Worm (Caenorhabditis elegans) whole organism, early embryonic: ENCODE data around the gene F22H10.1.
A peak's percentile ranks its signal among the peaks of the same experiment; 100 is the strongest.

Source experiments
- B0310.2 ChIP-seq: sonication (generic microtip); optimal IDR thresholded peaks from 2 replicates; lab custom pipeline; 2016; ENCODE audit warnings: mild to moderate bottlenecking, missing genetic modification characterization, missing compliant biosample characterization
- F13C5.2 ChIP-seq: sonication (generic microtip); optimal IDR thresholded peaks from 2 replicates; lab custom pipeline; 2017; ENCODE audit warnings: mild to moderate bottlenecking, missing genetic modification characterization, inconsistent platforms, missing compliant biosample characterization
- aly-1 ChIP-seq: sonication (generic microtip); optimal IDR thresholded peaks from 2 replicates; lab custom pipeline; 2016; ENCODE audit warnings: missing genetic modification characterization, missing compliant biosample characterization
- ama-1 ChIP-seq: fragments of 150-350 bp; optimal IDR thresholded peaks from 2 replicates; lab custom pipeline; 2014
- ceh-13 ChIP-seq: fragments of 200-800 bp; sonication (Bioruptor generic); optimal IDR thresholded peaks from 2 replicates; lab custom pipeline; 2018; ENCODE audit warnings: mild to moderate bottlenecking, missing genetic modification characterization, missing compliant biosample characterization
- ceh-36 ChIP-seq: sonication (generic microtip); optimal IDR thresholded peaks from 2 replicates; lab custom pipeline; 2016; ENCODE audit warnings: missing genetic modification characterization, inconsistent platforms, missing compliant biosample characterization
- ets-7 ChIP-seq: sonication (generic microtip); optimal IDR thresholded peaks from 2 replicates; lab custom pipeline; 2016; ENCODE audit warnings: missing genotype, missing genetic modification characterization, missing compliant biosample characterization
- flt-1 ChIP-seq: fragments of 200-800 bp; sonication (Bioruptor generic); IDR thresholded peaks from 2 replicates; pipeline ENCODE4 v1.3.6; 2022; ENCODE audit warnings: missing genetic modification characterization, missing compliant biosample characterization
- hmbx-1 ChIP-seq: sonication (generic microtip); optimal IDR thresholded peaks from 2 replicates; lab custom pipeline; 2016; ENCODE audit warnings: mild to moderate bottlenecking, missing genetic modification characterization, missing compliant biosample characterization
- hmg-4 ChIP-seq: fragments of 200-800 bp; sonication (Bioruptor generic); optimal IDR thresholded peaks from 2 replicates; lab custom pipeline; 2018; ENCODE audit warnings: mild to moderate bottlenecking, missing genetic modification characterization, missing compliant biosample characterization
- hnd-1 ChIP-seq: sonication (generic microtip); optimal IDR thresholded peaks from 2 replicates; lab custom pipeline; 2016; ENCODE audit warnings: missing genetic modification characterization, missing compliant biosample characterization
- pes-1 ChIP-seq: fragments of 200-800 bp; sonication (Bioruptor generic); IDR thresholded peaks from 2 replicates; pipeline ENCODE4 v1.3.6; 2022; ENCODE audit warnings: missing genetic modification reagents, missing genetic modification characterization, missing compliant biosample characterization
- scrt-1 ChIP-seq: fragments of 200-800 bp; sonication (Bioruptor generic); IDR thresholded peaks from 2 replicates; pipeline ENCODE4 v1.3.6; 2022; ENCODE audit warnings: missing genetic modification characterization, missing compliant biosample characterization
- sea-1 ChIP-seq: fragments of 200-800 bp; sonication (Bioruptor generic); conservative IDR thresholded peaks from 2 replicates; pipeline ENCODE4 v1.3.6; 2022; ENCODE audit warnings: missing genetic modification characterization, missing compliant biosample characterization
- tbx-11 ChIP-seq: fragments of 200-800 bp; sonication (Bioruptor generic); IDR thresholded peaks from 2 replicates; pipeline ENCODE4 v1.3.6; 2022; ENCODE audit warnings: missing genetic modification characterization, missing compliant biosample characterization
- tbx-37 ChIP-seq: fragments of 200-800 bp; sonication (Bioruptor generic); conservative IDR thresholded peaks from 2 replicates; pipeline ENCODE4 v1.3.6; 2022; ENCODE audit warnings: missing genetic modification reagents, missing genetic modification characterization, missing compliant biosample characterization
- tra-4 ChIP-seq: sonication (generic microtip); optimal IDR thresholded peaks from 2 replicates; lab custom pipeline; 2017; ENCODE audit warnings: missing genetic modification characterization, missing compliant biosample characterization

Gene F22H10.1

DNA sequence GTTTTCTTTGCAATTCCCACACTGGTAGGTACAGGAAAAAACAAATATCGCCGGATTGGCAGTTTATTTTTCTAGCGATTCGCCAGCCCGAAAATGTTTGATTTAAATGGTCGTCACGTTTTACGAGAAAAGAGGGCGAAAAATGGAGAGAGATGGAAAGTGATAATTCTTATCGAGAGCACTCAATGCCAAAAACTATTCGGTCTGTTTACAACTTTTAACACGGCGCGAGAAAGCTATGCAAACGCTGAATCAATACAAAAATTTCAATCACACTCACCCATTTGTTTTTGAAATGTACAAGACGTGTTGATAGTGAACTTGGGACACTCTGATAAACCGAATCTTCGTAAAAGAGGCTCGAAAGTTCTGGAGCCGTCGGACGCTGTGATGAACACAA is 29.6 kb upstream of the F22H10.1 start:
- TF ChIP-seq ceh-13 (GFP tag; lab: Kevin White, UChicago) (no peak), F13C5.2 (tag; lab: Kevin White, UChicago) (no peak), tra-4 (tag; lab: Kevin White, UChicago) (no peak), ets-7 (tag; lab: Kevin White, UChicago) (no peak), pes-1 (no peak), aly-1 (tag; lab: Kevin White, UChicago) (no peak), sea-1 (no peak), hmg-4 (GFP tag; lab: Kevin White, UChicago) (no peak), B0310.2 (tag; lab: Kevin White, UChicago) (no peak), hnd-1 (no peak), ceh-36 (tag; lab: Kevin White, UChicago) (no peak), tbx-37 (GFP tag; lab: Robert Waterston, UW) (no peak), tbx-11 (no peak), hmbx-1 (tag; lab: Kevin White, UChicago) (no peak), flt-1 (GFP tag; lab: Robert Waterston, UW) (no peak), scrt-1 (no peak), ama-1 (lab: Kevin White, UChicago) (no peak)

DNA sequence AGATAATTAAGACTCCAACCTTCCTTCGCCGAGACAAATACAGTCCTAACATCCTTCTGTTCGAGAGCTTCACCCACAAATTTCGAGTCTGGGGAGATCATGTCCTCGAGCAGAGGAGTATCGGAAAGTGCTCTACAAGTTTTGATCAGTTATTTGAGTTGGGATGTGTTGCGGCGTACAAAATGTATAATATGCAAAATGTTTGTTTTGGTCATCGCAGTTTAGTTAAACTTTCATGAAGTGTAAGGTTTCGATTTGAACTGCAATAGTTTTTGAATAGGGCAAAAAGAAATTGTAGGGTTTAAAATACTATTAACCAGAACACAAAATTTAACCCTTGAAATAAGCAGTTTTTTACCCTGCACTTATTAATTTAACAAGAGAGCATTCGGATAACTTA is 27.6 kb upstream of the F22H10.1 start, which contains the start of gene tag-343:
tag-343 (minus strand) TSS at position 101 of the 400 bp plus-strand sequence.
- TF ChIP-seq sea-1 (no peak), ceh-36 (tag; lab: Kevin White, UChicago) (no peak)

DNA sequence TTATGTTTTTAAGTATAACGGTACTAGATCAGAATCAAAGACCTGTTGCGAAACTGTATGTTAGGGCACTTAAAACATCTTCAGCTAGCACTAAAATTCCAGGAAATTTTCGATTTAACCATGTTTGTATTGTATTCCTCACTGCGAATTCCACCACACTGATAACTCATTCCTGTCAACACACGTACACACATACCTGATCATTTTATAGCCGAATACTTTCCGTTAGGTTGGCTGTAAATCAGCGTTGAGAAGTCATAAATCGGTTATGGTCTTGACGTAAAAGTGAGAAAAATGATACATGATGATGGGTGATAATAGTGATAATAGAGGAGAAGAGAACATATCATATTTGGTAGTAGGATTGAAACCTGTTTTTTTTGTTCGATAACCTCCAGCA is 26.5 kb upstream of the F22H10.1 start:
- TF ChIP-seq B0310.2 (tag; lab: Kevin White, UChicago) = no peak
- TF ChIP-seq tra-4 (tag; lab: Kevin White, UChicago) = no peak
- TF ChIP-seq hmg-4 (GFP tag; lab: Kevin White, UChicago) = no peak
- TF ChIP-seq ceh-13 (GFP tag; lab: Kevin White, UChicago) = no peak
- TF ChIP-seq flt-1 (GFP tag; lab: Robert Waterston, UW) = no peak
- no peak for TF ChIP-seq tbx-11
- no peak for TF ChIP-seq F13C5.2 (tag; lab: Kevin White, UChicago)
- TF ChIP-seq ceh-36 (tag; lab: Kevin White, UChicago) = no peak

DNA sequence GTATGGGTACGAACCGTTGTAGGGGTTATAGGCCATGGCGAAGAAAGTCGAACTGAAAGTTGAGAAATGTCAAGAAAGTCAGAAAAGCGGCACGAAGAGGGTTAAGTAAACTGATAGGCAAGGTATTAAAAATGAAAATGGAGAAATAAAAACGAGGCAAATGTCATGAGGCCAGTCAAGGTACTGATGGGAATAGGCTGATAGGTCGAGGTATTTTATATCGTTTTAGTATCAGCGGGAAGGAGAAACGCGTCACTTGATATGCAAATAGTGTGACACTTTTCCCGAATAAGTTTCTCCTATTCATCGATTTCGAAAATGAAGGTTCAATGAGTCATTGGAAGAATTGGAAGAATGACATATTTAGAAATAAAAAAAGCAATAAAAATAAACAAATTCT is 24.6 kb upstream of the F22H10.1 start, which contains the start of gene F22H10.3:
F22H10.3 (minus strand) TSS at position 36 of the 400 bp plus-strand sequence.
- TF ChIP-seq hnd-1 = no peak
- TF ChIP-seq ceh-13 (GFP tag; lab: Kevin White, UChicago) = no peak
- TF ChIP-seq B0310.2 (tag; lab: Kevin White, UChicago) = no peak
- no peak for TF ChIP-seq hmg-4 (GFP tag; lab: Kevin White, UChicago)
- no peak for TF ChIP-seq ceh-36 (tag; lab: Kevin White, UChicago)
- TF ChIP-seq F13C5.2 (tag; lab: Kevin White, UChicago) = no peak
- TF ChIP-seq sea-1 = no peak
- TF ChIP-seq pes-1 = no peak
- TF ChIP-seq aly-1 (tag; lab: Kevin White, UChicago) = no peak
- TF ChIP-seq ama-1 (lab: Kevin White, UChicago) = no peak
- TF ChIP-seq flt-1 (GFP tag; lab: Robert Waterston, UW) = no peak
- TF ChIP-seq tbx-11 = no peak
- no peak for TF ChIP-seq tbx-37 (GFP tag; lab: Robert Waterston, UW)

DNA sequence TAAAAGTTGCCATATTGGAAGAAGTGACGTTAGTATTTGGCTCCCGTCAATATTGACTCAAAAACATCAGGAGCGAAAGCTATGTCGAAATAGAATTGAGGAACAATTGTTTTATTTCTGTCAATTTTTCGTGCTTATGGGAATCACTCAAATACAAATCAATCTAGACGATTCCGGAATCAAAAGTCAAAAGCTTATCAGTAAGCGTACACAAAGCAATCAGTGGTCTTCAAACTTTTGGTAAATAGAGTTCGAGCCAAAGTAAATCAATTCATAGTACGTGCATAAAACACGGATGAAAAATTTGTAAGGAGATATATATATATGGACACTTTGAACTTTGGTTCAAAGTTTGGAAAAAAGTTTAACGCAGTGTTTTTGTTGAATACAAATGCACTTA is 24.1 kb upstream of the F22H10.1 start:
- no peak for TF ChIP-seq aly-1 (tag; lab: Kevin White, UChicago)
- TF ChIP-seq hmg-4 (GFP tag; lab: Kevin White, UChicago) = no peak
- TF ChIP-seq pes-1 = no peak
- TF ChIP-seq ceh-13 (GFP tag; lab: Kevin White, UChicago) = no peak
- TF ChIP-seq F13C5.2 (tag; lab: Kevin White, UChicago) = no peak
- no peak for TF ChIP-seq hnd-1
- no peak for TF ChIP-seq B0310.2 (tag; lab: Kevin White, UChicago)
- no peak for TF ChIP-seq scrt-1
- TF ChIP-seq sea-1 = no peak
- TF ChIP-seq ceh-36 (tag; lab: Kevin White, UChicago) = no peak
- TF ChIP-seq tbx-11 = no peak
- no peak for TF ChIP-seq ets-7 (tag; lab: Kevin White, UChicago)
- no peak for TF ChIP-seq ama-1 (lab: Kevin White, UChicago)
- no peak for TF ChIP-seq flt-1 (GFP tag; lab: Robert Waterston, UW)
- no peak for TF ChIP-seq tra-4 (tag; lab: Kevin White, UChicago)
- TF ChIP-seq tbx-37 (GFP tag; lab: Robert Waterston, UW) = no peak
- TF ChIP-seq hmbx-1 (tag; lab: Kevin White, UChicago) = no peak

DNA sequence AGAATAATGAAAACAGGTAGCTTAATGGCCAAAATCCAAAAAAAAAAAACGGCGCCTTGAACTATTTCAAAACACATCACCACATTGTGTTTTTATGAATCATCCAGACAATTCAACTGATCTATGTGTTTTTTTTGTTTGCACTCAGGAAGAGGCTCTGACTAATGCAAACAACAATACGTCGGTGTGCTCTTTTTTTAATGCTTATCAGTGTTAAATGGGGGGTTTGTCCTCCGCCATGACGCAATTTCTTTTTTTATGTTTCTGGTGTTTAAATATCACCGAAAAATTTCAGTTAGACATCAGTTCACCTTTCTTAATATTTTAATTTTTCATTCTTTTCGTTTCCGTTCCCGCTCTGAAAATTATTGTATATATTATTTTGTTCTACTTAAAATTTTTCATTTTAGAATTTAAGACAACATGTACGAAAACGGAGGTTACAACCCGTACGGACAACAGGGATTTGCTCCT is 23.1 kb upstream of the F22H10.1 start, which contains the start of gene F22H10.2:
F22H10.2 (plus strand) TSS at position 424 of the 474 bp plus-strand sequence.
- no peak for TF ChIP-seq flt-1 (GFP tag; lab: Robert Waterston, UW)
- no peak for TF ChIP-seq F13C5.2 (tag; lab: Kevin White, UChicago)
- TF ChIP-seq hmg-4 (GFP tag; lab: Kevin White, UChicago) = no peak
- TF ChIP-seq ets-7 (tag; lab: Kevin White, UChicago) = no peak
- no peak for TF ChIP-seq aly-1 (tag; lab: Kevin White, UChicago)
- TF ChIP-seq tbx-37 (GFP tag; lab: Robert Waterston, UW) = no peak
- no peak for TF ChIP-seq ceh-36 (tag; lab: Kevin White, UChicago)
- no peak for TF ChIP-seq ama-1 (lab: Kevin White, UChicago)
- no peak for TF ChIP-seq scrt-1
- no peak for TF ChIP-seq B0310.2 (tag; lab: Kevin White, UChicago)
- TF ChIP-seq tbx-11 = no peak
- TF ChIP-seq hnd-1 = no peak
- no peak for TF ChIP-seq hmbx-1 (tag; lab: Kevin White, UChicago)
- no peak for TF ChIP-seq tra-4 (tag; lab: Kevin White, UChicago)

DNA sequence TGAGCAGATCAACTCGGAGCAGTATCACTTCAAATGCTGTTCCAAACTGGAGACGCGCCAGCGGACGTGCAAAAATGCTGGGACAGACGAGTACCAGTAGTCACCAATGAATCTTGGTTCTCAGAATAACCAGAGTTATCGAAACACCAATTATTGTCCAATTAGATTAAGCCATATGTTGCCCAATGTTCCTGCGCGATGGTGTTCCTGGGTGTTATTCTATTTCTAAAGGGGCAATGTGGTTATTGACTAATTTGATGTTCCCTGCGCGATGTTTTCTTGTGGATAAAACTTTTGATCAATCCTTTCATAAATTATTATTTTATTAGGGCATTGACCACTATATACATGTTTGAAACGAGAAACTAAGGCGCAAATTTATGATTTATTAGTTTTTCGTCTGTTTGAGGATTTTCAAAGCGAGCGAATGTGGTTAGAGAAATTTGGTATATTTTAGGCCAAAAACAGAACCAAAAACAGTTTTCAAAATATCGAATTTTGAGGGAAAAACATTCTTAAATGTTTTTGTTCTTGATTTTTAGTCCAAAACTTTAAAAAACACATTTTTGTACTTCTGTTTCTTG is 20.2 kb upstream of the F22H10.1 start:
- TF ChIP-seq F13C5.2 (tag; lab: Kevin White, UChicago) = peak; percentile 95
- no peak for TF ChIP-seq tra-4 (tag; lab: Kevin White, UChicago)
- no peak for TF ChIP-seq B0310.2 (tag; lab: Kevin White, UChicago)
- TF ChIP-seq hmg-4 (GFP tag; lab: Kevin White, UChicago) = peak; percentile 33
- peak; percentile 72 for TF ChIP-seq tbx-37 (GFP tag; lab: Robert Waterston, UW)
- no peak for TF ChIP-seq ets-7 (tag; lab: Kevin White, UChicago)
- TF ChIP-seq ceh-13 (GFP tag; lab: Kevin White, UChicago) = no peak
- TF ChIP-seq tbx-11 = no peak; the same call in 1 of the 2 replicates
- TF ChIP-seq scrt-1 = 0 out of 2 replicates have a peak, but pooled peaks have one; percentile 12
- peak; percentile 57 for TF ChIP-seq pes-1
- peak; percentile 52; the same call in 1 of the 2 replicates for TF ChIP-seq flt-1 (GFP tag; lab: Robert Waterston, UW)
